Fruit fly (Drosophila melanogaster): ENCODE measurements around the gene CG7557.

The CG7557 gene

dm6 chr3L:11400673-11401186, 44.2 kb upstream of the CG7557 start:
- TF ChIP-seq psq (GFP tag; optimal IDR thresholded peaks at IDR 0.05) = no peak
- TF ChIP-seq fru (GFP tag; optimal IDR thresholded peaks at IDR 0.05) = no peak
- TF ChIP-seq OdsH (GFP tag; optimal IDR thresholded peaks at IDR 0.05) = no peak
- no peak for TF ChIP-seq dsf (GFP tag; optimal IDR thresholded peaks at IDR 0.05; ENCODE audit: borderline replicate concordance)
- TF ChIP-seq pan (optimal IDR thresholded peaks at IDR 0.05) = no peak
- TF ChIP-seq rgr (GFP tag; optimal IDR thresholded peaks at IDR 0.05) = no peak
- TF ChIP-seq Dif (GFP tag; optimal IDR thresholded peaks at IDR 0.05; ENCODE audit: partially characterized antibody) = no peak
- TF ChIP-seq ey (GFP tag; optimal IDR thresholded peaks at IDR 0.05) = no peak
- TF ChIP-seq Mio (GFP tag; optimal IDR thresholded peaks at IDR 0.05) = no peak
- TF ChIP-seq sv (GFP tag; optimal IDR thresholded peaks at IDR 0.05) = no peak
- no peak for TF ChIP-seq usp (GFP tag; optimal IDR thresholded peaks at IDR 0.05)
- no peak for TF ChIP-seq br (GFP tag; optimal IDR thresholded peaks at IDR 0.05)
- no peak for TF ChIP-seq jim (GFP tag; optimal IDR thresholded peaks at IDR 0.05)
- no peak for TF ChIP-seq Myc (optimal IDR thresholded peaks at IDR 0.05)
- no peak for TF ChIP-seq tai (GFP tag; optimal IDR thresholded peaks at IDR 0.05)

DNA sequence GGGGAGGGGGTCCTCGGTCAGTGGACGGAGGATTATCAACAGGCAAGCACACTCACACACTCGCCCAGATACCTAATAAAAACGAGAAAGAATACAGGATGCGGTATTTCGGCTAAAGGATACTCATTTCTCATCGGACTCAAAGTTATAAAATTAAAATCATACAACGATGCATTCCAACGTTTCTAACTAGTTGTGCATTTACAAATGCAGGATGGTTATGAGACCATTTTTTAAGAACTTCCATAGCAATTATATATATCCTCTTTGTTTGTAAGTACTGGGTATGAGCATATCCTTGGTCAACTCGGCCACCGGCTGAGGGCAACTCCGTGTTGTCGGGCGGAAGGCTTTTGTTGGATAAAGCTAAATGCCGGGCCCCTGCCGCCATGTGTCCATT, 42.7 kb upstream of the CG7557 start:
- TF ChIP-seq fru (GFP tag; optimal IDR thresholded peaks at IDR 0.05) = peak; percentile 21
- TF ChIP-seq tai (GFP tag; optimal IDR thresholded peaks at IDR 0.05) = no peak
- TF ChIP-seq sage (GFP tag; optimal IDR thresholded peaks at IDR 0.05) = no peak
- peak; percentile 38 for TF ChIP-seq h (GFP tag; optimal IDR thresholded peaks at IDR 0.05)
- TF ChIP-seq CG32264 (GFP tag; optimal IDR thresholded peaks at IDR 0.05) = no peak
- peak in 1 of 2 experiments; percentile 26 for TF ChIP-seq foxo (GFP tag; optimal IDR thresholded peaks at IDR 0.05)
- TF ChIP-seq woc (GFP tag; optimal IDR thresholded peaks at IDR 0.05) = peak; percentile 6
- TF ChIP-seq Dif (GFP tag; optimal IDR thresholded peaks at IDR 0.05; ENCODE audit: partially characterized antibody) = no peak
- peak; percentile 14 for TF ChIP-seq ey (GFP tag; optimal IDR thresholded peaks at IDR 0.05)
- TF ChIP-seq rgr (GFP tag; optimal IDR thresholded peaks at IDR 0.05) = peak; percentile 0
- TF ChIP-seq HLH106 (tag; optimal IDR thresholded peaks at IDR 0.05) = peak; percentile 8
- no peak for TF ChIP-seq lola (GFP tag; optimal IDR thresholded peaks at IDR 0.05)
- TF ChIP-seq OdsH (GFP tag; optimal IDR thresholded peaks at IDR 0.05) = peak; percentile 19

DNA sequence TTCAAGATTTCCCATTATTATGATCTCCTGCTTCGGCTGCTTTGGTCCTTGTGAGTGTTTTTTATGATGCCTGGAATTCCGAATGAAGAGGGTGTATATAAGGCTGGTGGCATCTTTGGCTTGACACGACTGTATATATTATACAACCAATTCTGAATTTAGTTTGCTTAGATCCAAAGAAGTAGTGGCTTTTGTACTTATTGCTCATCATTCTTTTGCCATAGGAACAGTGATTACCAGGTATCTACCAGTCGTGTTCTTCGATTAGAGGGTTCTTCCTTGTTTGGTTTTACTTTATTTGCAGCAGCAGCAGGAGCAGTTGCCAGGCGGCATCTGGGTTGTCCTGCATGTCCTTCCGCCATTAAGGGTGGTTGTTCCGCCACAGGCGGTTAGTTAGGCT, 41.4 kb upstream of the CG7557 start:
- TF ChIP-seq tai (GFP tag; optimal IDR thresholded peaks at IDR 0.05) (no peak), dsf (GFP tag; optimal IDR thresholded peaks at IDR 0.05; ENCODE audit: borderline replicate concordance) (no peak), OdsH (GFP tag; optimal IDR thresholded peaks at IDR 0.05) (peak; percentile 62), Vsx2 (GFP tag; optimal IDR thresholded peaks at IDR 0.05; ENCODE audit: partially characterized antibody) (no peak), Dfd (GFP tag; optimal IDR thresholded peaks at IDR 0.05) (no peak), GATAd (GFP tag; optimal IDR thresholded peaks at IDR 0.05) (no peak), jim (GFP tag; optimal IDR thresholded peaks at IDR 0.05) (no peak), Sp1 (GFP tag; optimal IDR thresholded peaks at IDR 0.05) (peak; percentile 25), Myc (optimal IDR thresholded peaks at IDR 0.05) (no peak), Hr78 (GFP tag; optimal IDR thresholded peaks at IDR 0.05) (no peak), Mio (GFP tag; optimal IDR thresholded peaks at IDR 0.05) (no peak), pan (optimal IDR thresholded peaks at IDR 0.05) (no peak), HLH106 (tag; optimal IDR thresholded peaks at IDR 0.05) (peak; percentile 34), CrebA (GFP tag; optimal IDR thresholded peaks at IDR 0.05; ENCODE audit: borderline replicate concordance) (no peak), CG32264 (GFP tag; optimal IDR thresholded peaks at IDR 0.05) (no peak), usp (GFP tag; optimal IDR thresholded peaks at IDR 0.05) (no peak), woc (GFP tag; optimal IDR thresholded peaks at IDR 0.05) (peak; percentile 69), br (GFP tag; optimal IDR thresholded peaks at IDR 0.05) (peak; percentile 49), sage (GFP tag; optimal IDR thresholded peaks at IDR 0.05) (no peak), Jra (GFP tag; optimal IDR thresholded peaks at IDR 0.05) (no peak), Abd-B (GFP tag; optimal IDR thresholded peaks at IDR 0.05) (no peak), CG9705 (GFP tag; optimal IDR thresholded peaks at IDR 0.05) (no peak), h (GFP tag; optimal IDR thresholded peaks at IDR 0.05) (peak; percentile 68), Hr83 (GFP tag; optimal IDR thresholded peaks at IDR 0.05; ENCODE audit: poor library complexity, severe bottlenecking) (no peak), brk (GFP tag; optimal IDR thresholded peaks at IDR 0.05) (no peak), psq (GFP tag; optimal IDR thresholded peaks at IDR 0.05) (peak; percentile 42), Hnf4 (GFP tag; optimal IDR thresholded peaks at IDR 0.05) (peak; percentile 59), sv (GFP tag; optimal IDR thresholded peaks at IDR 0.05) (peak; percentile 6), Dif (GFP tag; optimal IDR thresholded peaks at IDR 0.05; ENCODE audit: partially characterized antibody) (no peak), lola (GFP tag; optimal IDR thresholded peaks at IDR 0.05) (no peak), foxo (GFP tag; optimal IDR thresholded peaks at IDR 0.05) (peak in 1 of 2 experiments; percentile 73), ey (GFP tag; optimal IDR thresholded peaks at IDR 0.05) (peak; percentile 60), dl (GFP tag; optimal IDR thresholded peaks at IDR 0.05; ENCODE audit: insufficient read depth in 1 of 2, partially characterized antibody in 2 of 2) (no peak), rgr (GFP tag; optimal IDR thresholded peaks at IDR 0.05) (peak; percentile 62), fru (GFP tag; optimal IDR thresholded peaks at IDR 0.05) (peak; percentile 59), Rel (GFP tag; optimal IDR thresholded peaks at IDR 0.05) (no peak), Rel (tag; optimal IDR thresholded peaks at IDR 0.05) (no peak), dmrt93B (GFP tag; optimal IDR thresholded peaks at IDR 0.05) (no peak), N (GFP tag; optimal IDR thresholded peaks at IDR 0.05) (no peak)

All from whole organism, wandering third instar larva.